Fruit fly (Drosophila melanogaster): ENCODE measurements around the gene kuk.

The kuk gene

DNA sequence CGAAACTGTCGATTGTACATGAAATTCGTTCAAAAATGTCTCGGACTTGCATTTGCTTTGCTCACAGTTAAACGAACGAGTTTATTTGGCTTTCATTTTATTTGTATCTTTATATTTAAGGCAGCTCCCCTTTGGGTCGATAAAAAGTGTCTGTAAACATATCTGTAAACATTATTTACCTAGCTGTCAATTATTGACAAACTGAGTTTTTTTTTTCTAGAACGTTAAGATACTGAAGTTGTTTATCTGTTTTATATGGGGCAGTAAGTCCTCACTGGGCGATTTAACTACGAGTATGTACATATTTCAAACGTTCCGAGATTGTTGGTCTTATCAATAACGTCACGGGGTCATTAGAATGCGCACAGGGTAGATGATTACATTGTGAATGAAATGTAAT is 35.6 kb downstream of the kuk start (continued):
- TF ChIP-seq Abd-B (GFP tag; optimal IDR thresholded peaks at IDR 0.05) (no peak), CG14710 (tag; optimal IDR thresholded peaks at IDR 0.05) (peak; percentile 39), CG11696 (GFP tag; IDR thresholded peaks at IDR 0.05) (no peak), Spps (tag; optimal IDR thresholded peaks at IDR 0.05) (no peak), HHEX (GFP tag; optimal IDR thresholded peaks at IDR 0.05) (no peak), CG12299 (tag; optimal IDR thresholded peaks at IDR 0.05) (no peak), hb (GFP tag; IDR thresholded peaks at IDR 0.05; ENCODE audit: partially characterized antibody) (no peak), Rfx (GFP tag; IDR thresholded peaks at IDR 0.05) (no peak; the same call in 1 of the 2 replicates), NFAT (GFP tag; IDR thresholded peaks at IDR 0.05) (no peak), chinmo (GFP tag; IDR thresholded peaks at IDR 0.05; ENCODE audit: partially characterized antibody) (no peak), so (GFP tag; IDR thresholded peaks at IDR 0.05) (no peak), tin (GFP tag; optimal IDR thresholded peaks at IDR 0.05) (no peak), dmrt11E (tag; optimal IDR thresholded peaks at IDR 0.05) (no peak), CG17802 (tag; optimal IDR thresholded peaks at IDR 0.05) (no peak), mld (GFP tag; IDR thresholded peaks at IDR 0.05; ENCODE audit: partially characterized antibody) (no peak), Hr78 (GFP tag; optimal IDR thresholded peaks at IDR 0.05) (peak in 1 of 2 experiments; percentile 51), row (GFP tag; IDR thresholded peaks at IDR 0.05) (no peak), ssp (GFP tag; IDR thresholded peaks at IDR 0.05) (no peak), kay (GFP tag; optimal IDR thresholded peaks at IDR 0.05) (no peak), CG5180 (GFP tag; optimal IDR thresholded peaks at IDR 0.05) (no peak), CG4820 (GFP tag; optimal IDR thresholded peaks at IDR 0.05) (no peak), sc (optimal IDR thresholded peaks at IDR 0.05) (no peak), sc (GFP tag; optimal IDR thresholded peaks at IDR 0.05) (no peak), btn (GFP tag; optimal IDR thresholded peaks at IDR 0.05) (no peak), CG34376 (GFP tag; optimal IDR thresholded peaks at IDR 0.05) (peak; percentile 43), trem (tag; optimal IDR thresholded peaks at IDR 0.05) (no peak), zf30C (GFP tag; optimal IDR thresholded peaks at IDR 0.05) (no peak), CG33557 (GFP tag; optimal IDR thresholded peaks at IDR 0.05) (peak; percentile 69), sima (GFP tag; optimal IDR thresholded peaks at IDR 0.05) (no peak), CG12769 (tag; optimal IDR thresholded peaks at IDR 0.05) (no peak), tio (GFP tag; optimal IDR thresholded peaks at IDR 0.05) (no peak), amos (GFP tag; IDR thresholded peaks at IDR 0.05; ENCODE audit: partially characterized antibody) (no peak), Hmr (GFP tag; optimal IDR thresholded peaks at IDR 0.05) (no peak), CG1832 (GFP tag; optimal IDR thresholded peaks at IDR 0.05) (no peak), da (GFP tag; optimal IDR thresholded peaks at IDR 0.05) (no peak), HLHmδ (GFP tag; optimal IDR thresholded peaks at IDR 0.05) (no peak), CG34422 (GFP tag; IDR thresholded peaks at IDR 0.05) (no peak), tap (tag; optimal IDR thresholded peaks at IDR 0.05) (no peak), Dek (tag; optimal IDR thresholded peaks at IDR 0.05) (no peak), org-1 (GFP tag; optimal IDR thresholded peaks at IDR 0.05) (no peak), D19A (tag; optimal IDR thresholded peaks at IDR 0.05) (no peak), CG13894 (tag; optimal IDR thresholded peaks at IDR 0.05) (no peak), CG5953 (GFP tag; IDR thresholded peaks at IDR 0.05) (no peak), scrt (GFP tag; optimal IDR thresholded peaks at IDR 0.05) (no peak), CG30431 (GFP tag; optimal IDR thresholded peaks at IDR 0.05) (no peak), disco-r (GFP tag; optimal IDR thresholded peaks at IDR 0.05) (no peak), CG11560 (tag; IDR thresholded peaks at IDR 0.05) (no peak), HLH54F (GFP tag; optimal IDR thresholded peaks at IDR 0.05) (no peak), Adf1 (GFP tag; IDR thresholded peaks at IDR 0.05) (no peak), twi (tag; optimal IDR thresholded peaks at IDR 0.05) (no peak), CHES-1-like (GFP tag; optimal IDR thresholded peaks at IDR 0.05) (no peak)

Measured in whole organism, embryonic.